Worm (Caenorhabditis elegans): Measurements from ENCODE around the gene C31H2.3.
A peak's percentile ranks its signal among the peaks of the same experiment; 100 is the strongest.

The C31H2.3 gene

ce11 chrX:5117571-5117970 is 36.6 kb downstream of the C31H2.3 start:
- TF ChIP-seq lsy-2 (tag; optimal IDR thresholded peaks at IDR 0.05) (peak; percentile 11 to 52), lin-13 (GFP tag; optimal IDR thresholded peaks at IDR 0.05) (no peak), lin-14 (GFP tag; optimal IDR thresholded peaks at IDR 0.05) (peak; percentile 81), ces-1 (GFP tag; optimal IDR thresholded peaks at IDR 0.05) (peak; percentile 94), tbx-2 (tag; optimal IDR thresholded peaks at IDR 0.05) (peak; percentile 41), fkh-10 (GFP tag; optimal IDR thresholded peaks at IDR 0.05) (peak; percentile 93), nhr-90 (tag; optimal IDR thresholded peaks at IDR 0.05; ENCODE audit: poor library complexity) (no peak)

ce11 chrX:5116816-5117459 is 37.2 kb downstream of the C31H2.3 start, which contains the start of gene apl-1:
Gene apl-1, minus strand, starts transcription at chrX:5116866.
- peak; percentile 89 for TF ChIP-seq blmp-1 (tag; optimal IDR thresholded peaks at IDR 0.05)
- no peak for TF ChIP-seq nhr-90 (tag; optimal IDR thresholded peaks at IDR 0.05; ENCODE audit: poor library complexity)
- no peak for TF ChIP-seq elt-2 (tag; optimal IDR thresholded peaks at IDR 0.05)
- no peak for TF ChIP-seq snpc-4 (tag; optimal IDR thresholded peaks at IDR 0.05)
- no peak for TF ChIP-seq C16A3.4 (tag; optimal IDR thresholded peaks at IDR 0.05)
- no peak for TF ChIP-seq fos-1 (tag; optimal IDR thresholded peaks at IDR 0.05)
- peak in 1 of 2 experiments; percentile 31 for TF ChIP-seq mdl-1 (tag; optimal IDR thresholded peaks at IDR 0.05)
- TF ChIP-seq fkh-8 (tag; optimal IDR thresholded peaks at IDR 0.05), result no peak
- TF ChIP-seq nhr-85 (tag), result peak; percentile 30
- no peak for TF ChIP-seq ceh-8 (GFP tag; optimal IDR thresholded peaks at IDR 0.05)
- TF ChIP-seq unc-130 (tag; optimal IDR thresholded peaks at IDR 0.05), result no peak
- no peak for TF ChIP-seq nhr-47 (tag; optimal IDR thresholded peaks at IDR 0.05)
- no peak for TF ChIP-seq vab-15 (tag; optimal IDR thresholded peaks at IDR 0.05)
- TF ChIP-seq efl-1 (optimal IDR thresholded peaks at IDR 0.05), result no peak
- peak in 1 of 2 experiments; percentile 43 for TF ChIP-seq efl-1 (GFP tag; optimal IDR thresholded peaks at IDR 0.05 in 1 of 2)
- no peak for TF ChIP-seq Y116A8C.19 (tag; optimal IDR thresholded peaks at IDR 0.05; ENCODE audit: borderline replicate concordance)
- TF ChIP-seq sptf-1 (tag; optimal IDR thresholded peaks at IDR 0.05), result no peak
- TF ChIP-seq nhr-28 (tag; optimal IDR thresholded peaks at IDR 0.05), result no peak
- TF ChIP-seq aly-2 (tag; optimal IDR thresholded peaks at IDR 0.05), result no peak
- TF ChIP-seq unc-98 (GFP tag; IDR thresholded peaks at IDR 0.05), result no peak
- TF ChIP-seq lin-15B (tag; optimal IDR thresholded peaks at IDR 0.05), result no peak
- no peak for TF ChIP-seq zag-1 (tag; optimal IDR thresholded peaks at IDR 0.05)
- TF ChIP-seq elt-3 (tag; optimal IDR thresholded peaks at IDR 0.05), result peak in 1 of 6 experiments; percentile 58
- TF ChIP-seq lin-35 (GFP tag; optimal IDR thresholded peaks at IDR 0.05), result peak in 1 of 2 experiments; percentile 22
- TF ChIP-seq tlp-1 (tag; optimal IDR thresholded peaks at IDR 0.05), result no peak
- no peak for TF ChIP-seq dpl-1 (GFP tag; optimal IDR thresholded peaks at IDR 0.05)
- TF ChIP-seq lsy-2 (tag; optimal IDR thresholded peaks at IDR 0.05), result peak in 1 of 2 experiments; percentile 26
- peak; percentile 21 for TF ChIP-seq nhr-20 (tag; optimal IDR thresholded peaks at IDR 0.05)
- TF ChIP-seq ceh-82 (tag; optimal IDR thresholded peaks at IDR 0.05), result no peak
- TF ChIP-seq sup-37 (GFP tag; optimal IDR thresholded peaks at IDR 0.05), result no peak
- no peak for TF ChIP-seq grh-1 (GFP tag; IDR thresholded peaks at IDR 0.05)

ce11 chrX:5116180-5116579 is 38.0 kb downstream of the C31H2.3 start:
- TF ChIP-seq unc-62 (GFP tag; optimal IDR thresholded peaks at IDR 0.05), result no peak
- peak; percentile 64 for TF ChIP-seq nhr-85 (tag)

ce11 chrX:5115511-5115910 is 38.7 kb downstream of the C31H2.3 start:
- TF ChIP-seq F16B12.6 (tag; optimal IDR thresholded peaks at IDR 0.05), result no peak
- peak; percentile 44 for TF ChIP-seq lin-14 (GFP tag; optimal IDR thresholded peaks at IDR 0.05)
